Fruit fly (Drosophila melanogaster) whole organism: Measurements from ENCODE around the gene CG14630.

ENCODE experiments used
- CG8478 ChIP-seq: fragments of >200 bp; optimal IDR thresholded peaks from 2 replicates; lab custom pipeline; 2018; ENCODE audit warnings: inconsistent platforms
- pan ChIP-seq: fragments of >200 bp; optimal IDR thresholded peaks from 2 replicates; lab custom pipeline; 2017
- psq ChIP-seq: fragments of >200 bp; optimal IDR thresholded peaks from 2 replicates; lab custom pipeline; 2017

- TF ChIP-seq pan (lab: Kevin White, UChicago): no peak
- TF ChIP-seq psq (lab: Kevin White, UChicago): no peak
- TF ChIP-seq CG8478 (lab: Kevin White, UChicago): no peak
Observed at dm6 chrX:1080715-1081114, 49.4 kb downstream of the CG14630 start.
